Fruit fly (Drosophila melanogaster) whole organism, embryonic: ENCODE results near the gene CG17027.
A peak's percentile ranks its signal among the peaks of the same experiment; 100 is the strongest.

Source experiments
- Ada2b ChIP-seq: fragments of 200-800 bp; sonication (Bioruptor generic); IDR thresholded peaks from 2 replicates; pipeline ENCODE4 v1.3.6; 2022; ENCODE audit warnings: missing biosample characterization, missing genetic modification characterization
- Atf6 ChIP-seq: fragments of 200-800 bp; sonication (Bioruptor generic); IDR thresholded peaks from 2 replicates; pipeline ENCODE4 v1.3.6; 2022; ENCODE audit warnings: missing biosample characterization, missing genetic modification characterization
- CG10147 ChIP-seq: fragments of 200-800 bp; sonication (Bioruptor generic); optimal IDR thresholded peaks from 2 replicates; lab custom pipeline; 2019; ENCODE audit warnings: missing biosample characterization, mild to moderate bottlenecking, missing genetic modification characterization, moderate library complexity
- CG12155 ChIP-seq: fragments of 200-800 bp; sonication (Bioruptor generic); optimal IDR thresholded peaks from 3 replicates; lab custom pipeline; 2016; ENCODE audit warnings: missing biosample characterization, missing genetic modification characterization
- CG1529 ChIP-seq: fragments of 200-800 bp; sonication (Bioruptor generic); optimal IDR thresholded peaks from 3 replicates; lab custom pipeline; 2018; ENCODE audit warnings: missing biosample characterization, missing genetic modification characterization
- CG15479 ChIP-seq: fragments of 200-800 bp; sonication (Bioruptor generic); optimal IDR thresholded peaks from 3 replicates; lab custom pipeline; 2019; ENCODE audit warnings: missing biosample characterization, mild to moderate bottlenecking, missing genetic modification characterization, moderate library complexity
- CG16815 ChIP-seq: fragments of 200-800 bp; sonication (Bioruptor generic); optimal IDR thresholded peaks from 3 replicates; lab custom pipeline; 2017; ENCODE audit warnings: missing biosample characterization, mild to moderate bottlenecking, missing genetic modification characterization
- CG17912 ChIP-seq: fragments of 200-800 bp; sonication (Bioruptor generic); optimal IDR thresholded peaks from 2 replicates; lab custom pipeline; 2018; ENCODE audit warnings: missing biosample characterization, mild to moderate bottlenecking, missing genetic modification characterization
- CG18011 ChIP-seq: fragments of 200-800 bp; sonication (Bioruptor generic); optimal IDR thresholded peaks from 2 replicates; lab custom pipeline; 2017; ENCODE audit warnings: missing biosample characterization, missing genetic modification characterization, mild to moderate bottlenecking, moderate library complexity, missing genotype
- CG18764 ChIP-seq: fragments of 200-800 bp; sonication (Bioruptor generic); optimal IDR thresholded peaks from 3 replicates; lab custom pipeline; 2016; ENCODE audit warnings: missing biosample characterization, missing genetic modification characterization
- CG2678 ChIP-seq: fragments of 200-800 bp; sonication (Bioruptor generic); optimal IDR thresholded peaks from 3 replicates; lab custom pipeline; 2019; ENCODE audit warnings: missing biosample characterization, mild to moderate bottlenecking, missing genetic modification characterization, moderate library complexity
- CG31388 ChIP-seq: fragments of 200-800 bp; sonication (Bioruptor generic); optimal IDR thresholded peaks from 2 replicates; lab custom pipeline; 2016; ENCODE audit warnings: missing biosample characterization, missing genetic modification characterization
- CG32772 ChIP-seq: fragments of 200-800 bp; sonication (Bioruptor generic); IDR thresholded peaks from 2 replicates; pipeline ENCODE4 v1.3.6; 2022; ENCODE audit warnings: missing biosample characterization, missing genetic modification characterization
- CG33213 ChIP-seq: fragments of 200-800 bp; sonication (Bioruptor generic); optimal IDR thresholded peaks from 3 replicates; lab custom pipeline; 2016; ENCODE audit warnings: missing biosample characterization, missing genetic modification characterization
- CG34422 ChIP-seq: fragments of 200-800 bp; sonication (Bioruptor generic); IDR thresholded peaks from 3 replicates; pipeline ENCODE4 v1.3.6; 2022; ENCODE audit warnings: missing biosample characterization, missing genetic modification characterization
- CG4360 ChIP-seq: fragments of 200-800 bp; sonication (Bioruptor generic); IDR thresholded peaks from 2 replicates; pipeline ENCODE4 v1.3.6; 2022; ENCODE audit warnings: missing biosample characterization, missing genetic modification characterization
- CG6689 ChIP-seq: fragments of 200-800 bp; sonication (Bioruptor generic); IDR thresholded peaks from 2 replicates; pipeline ENCODE4 v1.3.6; 2022; ENCODE audit warnings: missing biosample characterization, missing genetic modification characterization
- CG6813 ChIP-seq: fragments of 200-800 bp; sonication (Bioruptor generic); optimal IDR thresholded peaks from 2 replicates; lab custom pipeline; 2017; ENCODE audit warnings: missing biosample characterization, missing genetic modification characterization, mild to moderate bottlenecking, moderate library complexity, missing genetic modification reagents
- CG7357 ChIP-seq: fragments of 200-800 bp; sonication (Bioruptor generic); IDR thresholded peaks from 3 replicates; pipeline ENCODE4 v1.3.6; 2022; ENCODE audit warnings: missing biosample characterization, missing genetic modification characterization
- CG9437 ChIP-seq: fragments of 200-800 bp; sonication (Bioruptor generic); optimal IDR thresholded peaks from 2 replicates; lab custom pipeline; 2018; ENCODE audit warnings: missing biosample characterization, mild to moderate bottlenecking, missing genetic modification characterization
- CG9817 ChIP-seq: fragments of 200-800 bp; sonication (Bioruptor generic); optimal IDR thresholded peaks from 2 replicates; lab custom pipeline; 2018; ENCODE audit warnings: missing biosample characterization, mild to moderate bottlenecking, missing genetic modification characterization, moderate library complexity
- CG9876 ChIP-seq: fragments of 200-800 bp; sonication (Bioruptor generic); optimal IDR thresholded peaks from 2 replicates; lab custom pipeline; 2016; ENCODE audit warnings: missing biosample characterization, missing genetic modification characterization
- CrebB ChIP-seq: fragments of 200-800 bp; sonication (Bioruptor generic); optimal IDR thresholded peaks from 3 replicates; lab custom pipeline; 2018; ENCODE audit warnings: missing biosample characterization, mild to moderate bottlenecking, missing genetic modification characterization
- H15 ChIP-seq: fragments of 200-800 bp; sonication (Bioruptor generic); IDR thresholded peaks from 3 replicates; pipeline ENCODE4 v1.3.6; 2022; ENCODE audit warnings: missing biosample characterization, missing genetic modification characterization
- H2.0 ChIP-seq: fragments of 200-800 bp; sonication (Bioruptor generic); IDR thresholded peaks from 2 replicates; pipeline ENCODE4 v1.3.6; 2022; ENCODE audit warnings: missing biosample characterization, missing genetic modification characterization
- Hmx ChIP-seq: fragments of 200-800 bp; sonication (Bioruptor generic); optimal IDR thresholded peaks from 2 replicates; lab custom pipeline; 2016; ENCODE audit warnings: missing biosample characterization, missing genetic modification characterization
- Lim3 ChIP-seq: fragments of 200-800 bp; sonication (Bioruptor generic); IDR thresholded peaks from 2 replicates; pipeline ENCODE4 v1.3.6; 2022; ENCODE audit warnings: missing biosample characterization, missing genetic modification characterization
- Max ChIP-seq: fragments of 200-800 bp; sonication (Bioruptor generic); optimal IDR thresholded peaks from 2 replicates; lab custom pipeline; 2016; ENCODE audit warnings: missing biosample characterization, mild to moderate bottlenecking, missing genetic modification characterization
- NC2α ChIP-seq: fragments of 200-800 bp; sonication (Bioruptor generic); optimal IDR thresholded peaks from 2 replicates; lab custom pipeline; 2016; ENCODE audit warnings: missing biosample characterization, missing genetic modification characterization
- NK7.1 ChIP-seq: fragments of 200-800 bp; sonication (Bioruptor generic); optimal IDR thresholded peaks from 3 replicates; lab custom pipeline; 2016; ENCODE audit warnings: missing biosample characterization, missing genetic modification characterization
- Opbp ChIP-seq: fragments of 200-800 bp; sonication (Bioruptor generic); IDR thresholded peaks from 3 replicates; pipeline ENCODE4 v1.3.6; 2022; ENCODE audit warnings: missing biosample characterization, missing genetic modification characterization; ENCODE audit not compliant: partially characterized antibody
- Scr ChIP-seq: fragments of 200-800 bp; sonication (Bioruptor generic); IDR thresholded peaks from 2 replicates; pipeline ENCODE4 v1.3.6; 2022; ENCODE audit warnings: missing biosample characterization, missing genetic modification characterization; ENCODE audit not compliant: partially characterized antibody
- Sox100B ChIP-seq: fragments of 200-800 bp; sonication (Bioruptor generic); optimal IDR thresholded peaks from 3 replicates; lab custom pipeline; 2018; ENCODE audit warnings: missing biosample characterization, mild to moderate bottlenecking, missing genetic modification characterization
- ab ChIP-seq: fragments of 200-800 bp; sonication (Bioruptor generic); optimal IDR thresholded peaks from 2 replicates; lab custom pipeline; 2016; ENCODE audit warnings: missing biosample characterization, missing genetic modification characterization
- aop ChIP-seq: fragments of 200-800 bp; sonication (Bioruptor generic); IDR thresholded peaks from 2 replicates; pipeline ENCODE4 v1.3.6; 2022; ENCODE audit warnings: missing biosample characterization, missing genetic modification characterization
- bsh ChIP-seq, 2 experiments: fragments of 200-800 bp; sonication (Bioruptor generic); optimal IDR thresholded peaks; 2 replicates each; lab custom pipeline; 2017 to 2018; ENCODE audit warnings: mild to moderate bottlenecking in 2 of 2, missing biosample characterization in 2 of 2, missing genetic modification characterization in 2 of 2, moderate library complexity in 1 of 2
- dimm ChIP-seq: fragments of 200-800 bp; sonication (Bioruptor generic); IDR thresholded peaks from 2 replicates; pipeline ENCODE4 v1.3.6; 2022; ENCODE audit warnings: missing biosample characterization, missing genetic modification characterization
- eve ChIP-seq, 2 experiments: fragments of >200 bp; optimal IDR thresholded peaks; 2 replicates each; lab custom pipeline; 2017; ENCODE audit warnings: missing biosample characterization in 2 of 2, missing genetic modification characterization in 2 of 2
- fd64A ChIP-seq: fragments of 200-800 bp; sonication (Bioruptor generic); optimal IDR thresholded peaks from 3 replicates; lab custom pipeline; 2018; ENCODE audit warnings: missing biosample characterization, mild to moderate bottlenecking, missing genetic modification characterization
- ftz-f1 ChIP-seq: fragments of 200-800 bp; sonication (Bioruptor generic); optimal IDR thresholded peaks from 2 replicates; lab custom pipeline; 2016; ENCODE audit warnings: missing biosample characterization, missing genetic modification characterization
- gcm ChIP-seq: fragments of 200-800 bp; sonication (Bioruptor generic); optimal IDR thresholded peaks from 2 replicates; lab custom pipeline; 2019; ENCODE audit warnings: missing biosample characterization, mild to moderate bottlenecking, missing genetic modification characterization, moderate library complexity
- gcm2 ChIP-seq: fragments of 200-800 bp; sonication (Bioruptor generic); optimal IDR thresholded peaks from 2 replicates; lab custom pipeline; 2016; ENCODE audit warnings: missing biosample characterization, missing genetic modification characterization
- kay ChIP-seq: fragments of 200-800 bp; sonication (Bioruptor generic); optimal IDR thresholded peaks from 2 replicates; lab custom pipeline; 2016; ENCODE audit warnings: missing biosample characterization, missing genetic modification characterization
- knrl ChIP-seq: fragments of 200-800 bp; sonication (Bioruptor generic); IDR thresholded peaks from 3 replicates; pipeline ENCODE4 v1.3.6; 2022; ENCODE audit warnings: missing biosample characterization, missing genetic modification characterization; ENCODE audit not compliant: partially characterized antibody
- oc ChIP-seq: fragments of 200-800 bp; sonication (Bioruptor generic); optimal IDR thresholded peaks from 2 replicates; lab custom pipeline; 2018; ENCODE audit warnings: missing biosample characterization, mild to moderate bottlenecking, missing genetic modification characterization, moderate library complexity
- pho ChIP-seq: fragments of 200-800 bp; sonication (Bioruptor generic); optimal IDR thresholded peaks from 2 replicates; lab custom pipeline; 2016; ENCODE audit warnings: missing biosample characterization, missing genetic modification characterization
- rib ChIP-seq: fragments of 200-800 bp; sonication (Bioruptor generic); IDR thresholded peaks from 2 replicates; pipeline ENCODE4 v1.3.6; 2022; ENCODE audit warnings: missing biosample characterization, missing genetic modification characterization
- slbo ChIP-seq: fragments of 200-800 bp; sonication (Bioruptor generic); IDR thresholded peaks from 2 replicates; pipeline ENCODE4 v1.3.6; 2022; ENCODE audit warnings: missing biosample characterization, missing genetic modification characterization
- stc ChIP-seq: fragments of 200-800 bp; sonication (Bioruptor generic); IDR thresholded peaks from 2 replicates; pipeline ENCODE4 v1.3.6; 2022; ENCODE audit warnings: missing biosample characterization, missing genetic modification characterization
- tx ChIP-seq: fragments of 200-800 bp; sonication (Bioruptor generic); optimal IDR thresholded peaks from 2 replicates; lab custom pipeline; 2016; ENCODE audit warnings: missing biosample characterization, missing genetic modification characterization
- zen ChIP-seq: fragments of 200-800 bp; sonication (Bioruptor generic); optimal IDR thresholded peaks from 3 replicates; lab custom pipeline; 2018; ENCODE audit warnings: missing biosample characterization, mild to moderate bottlenecking, missing genetic modification characterization, moderate library complexity

Gene CG17027

DNA sequence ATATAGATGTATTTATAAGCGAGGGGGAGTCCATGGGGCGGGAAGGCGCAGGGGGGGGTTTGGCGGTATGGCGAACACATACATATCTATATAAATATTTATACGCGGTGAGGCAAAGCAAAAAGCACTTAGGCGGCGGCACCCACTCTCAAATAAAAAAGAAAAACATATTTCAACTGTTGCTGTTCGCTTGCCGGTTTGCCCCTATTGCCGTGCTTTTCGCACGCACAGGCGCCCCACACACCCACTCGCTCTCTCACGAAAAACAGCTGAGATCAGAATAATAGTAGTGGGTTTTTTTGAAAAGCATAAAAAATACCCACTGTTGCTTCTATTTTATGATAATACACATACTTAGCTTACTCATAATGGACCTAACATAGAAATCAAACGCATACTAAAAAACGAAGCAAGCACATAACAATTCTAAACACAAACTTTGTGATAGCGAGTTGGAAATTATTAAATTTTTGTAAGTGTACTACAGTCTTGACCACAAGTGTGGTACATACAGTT, 21.3 kb downstream of the CG17027 start (continued):
- peak; percentile 73 for TF ChIP-seq gcm2 (GFP tag; lab: Kevin White, UChicago)
- TF ChIP-seq stc (GFP tag; lab: Robert Waterston, UW): peak; percentile 66
- TF ChIP-seq bsh (GFP tag; optimal IDR thresholded peaks at IDR 0.05; lab: Kevin White, UChicago): peak in 1 of 2 experiments; percentile 35
- peak; percentile 92 for TF ChIP-seq CG2678 (tag; lab: Kevin White, UChicago)
- no peak for TF ChIP-seq Lim3 (GFP tag; lab: Robert Waterston, UW)
- peak; percentile 83 for TF ChIP-seq pho
- peak; percentile 67 for TF ChIP-seq kay (GFP tag; lab: Kevin White, UChicago)
- TF ChIP-seq NK7.1 (GFP tag; lab: Kevin White, UChicago): peak; percentile 72
- TF ChIP-seq Sox100B (GFP tag; lab: Kevin White, UChicago): peak; percentile 49
- TF ChIP-seq zen (tag; lab: Kevin White, UChicago): peak; percentile 27
- no peak for TF ChIP-seq fd64A (GFP tag; lab: Kevin White, UChicago)
- TF ChIP-seq Atf6 (GFP tag; lab: Robert Waterston, UW): peak; percentile 92
- peak; percentile 74 for TF ChIP-seq CG10147 (GFP tag; lab: Kevin White, UChicago)
- TF ChIP-seq CG9876 (GFP tag; lab: Kevin White, UChicago): peak; percentile 13
- peak; percentile 51 for TF ChIP-seq H2.0 (GFP tag; lab: Robert Waterston, UW)
- peak; percentile 11 for TF ChIP-seq CG1529 (GFP tag; lab: Kevin White, UChicago)
- TF ChIP-seq Scr (GFP tag; lab: Robert Waterston, UW): 0 out of 2 replicates have a peak, but pooled peaks have one; percentile 34
- peak in 1 of 2 experiments; percentile 85 for TF ChIP-seq eve (GFP tag; optimal IDR thresholded peaks at IDR 0.05; lab: Kevin White, UChicago)
- peak; percentile 63 for TF ChIP-seq rib (GFP tag; lab: Robert Waterston, UW)
- no peak for TF ChIP-seq CG4360 (GFP tag; lab: Robert Waterston, UW)
- TF ChIP-seq CG9817: peak; percentile 89
- TF ChIP-seq CG15479 (GFP tag; lab: Kevin White, UChicago): no peak
- TF ChIP-seq Opbp: no peak
- peak; percentile 62 for TF ChIP-seq CG32772 (GFP tag; lab: Robert Waterston, UW)
- no peak for TF ChIP-seq knrl
- TF ChIP-seq CG6813 (GFP tag; lab: Kevin White, UChicago): peak; percentile 31
- TF ChIP-seq H15 (GFP tag; lab: Robert Waterston, UW): peak; percentile 43; the same call in 1 of the 3 replicates
- TF ChIP-seq CG12155 (GFP tag; lab: Kevin White, UChicago): peak; percentile 76
- no peak for TF ChIP-seq NC2α
- TF ChIP-seq ab: peak; percentile 23
- TF ChIP-seq dimm (GFP tag; lab: Robert Waterston, UW): no peak
- no peak for TF ChIP-seq ftz-f1 (GFP tag; lab: Kevin White, UChicago)
- peak; percentile 65 for TF ChIP-seq CG9437
- TF ChIP-seq CG18764 (GFP tag; lab: Kevin White, UChicago): peak; percentile 25
- peak; percentile 71 for TF ChIP-seq gcm
- TF ChIP-seq Ada2b (GFP tag; lab: Robert Waterston, UW): peak; percentile 68
- peak; percentile 57 for TF ChIP-seq CG33213 (GFP tag; lab: Kevin White, UChicago)
- TF ChIP-seq Max: peak; percentile 37
- 0 out of 3 replicates have a peak, but pooled peaks have one; percentile 47 for TF ChIP-seq CG7357 (GFP tag; lab: Robert Waterston, UW)
- peak; percentile 78 for TF ChIP-seq CG6689 (GFP tag; lab: Robert Waterston, UW)
- TF ChIP-seq slbo (GFP tag; lab: Robert Waterston, UW): peak; percentile 80
- TF ChIP-seq CrebB (tag; lab: Kevin White, UChicago): peak; percentile 72
- TF ChIP-seq aop: no peak
- TF ChIP-seq tx: peak; percentile 74
- TF ChIP-seq CG34422: peak; percentile 66; the same call in 1 of the 3 replicates
- no peak for TF ChIP-seq oc
- no peak for TF ChIP-seq CG17912 (GFP tag; lab: Kevin White, UChicago)
- TF ChIP-seq CG31388: no peak
- peak; percentile 50 for TF ChIP-seq CG16815
- TF ChIP-seq CG18011 (GFP tag; lab: Kevin White, UChicago): peak; percentile 66
- peak; percentile 67 for TF ChIP-seq Hmx (GFP tag; lab: Kevin White, UChicago)
